Fruit fly (Drosophila melanogaster): Measurements from ENCODE around the gene CG7970.

Gene CG7970

DNA sequence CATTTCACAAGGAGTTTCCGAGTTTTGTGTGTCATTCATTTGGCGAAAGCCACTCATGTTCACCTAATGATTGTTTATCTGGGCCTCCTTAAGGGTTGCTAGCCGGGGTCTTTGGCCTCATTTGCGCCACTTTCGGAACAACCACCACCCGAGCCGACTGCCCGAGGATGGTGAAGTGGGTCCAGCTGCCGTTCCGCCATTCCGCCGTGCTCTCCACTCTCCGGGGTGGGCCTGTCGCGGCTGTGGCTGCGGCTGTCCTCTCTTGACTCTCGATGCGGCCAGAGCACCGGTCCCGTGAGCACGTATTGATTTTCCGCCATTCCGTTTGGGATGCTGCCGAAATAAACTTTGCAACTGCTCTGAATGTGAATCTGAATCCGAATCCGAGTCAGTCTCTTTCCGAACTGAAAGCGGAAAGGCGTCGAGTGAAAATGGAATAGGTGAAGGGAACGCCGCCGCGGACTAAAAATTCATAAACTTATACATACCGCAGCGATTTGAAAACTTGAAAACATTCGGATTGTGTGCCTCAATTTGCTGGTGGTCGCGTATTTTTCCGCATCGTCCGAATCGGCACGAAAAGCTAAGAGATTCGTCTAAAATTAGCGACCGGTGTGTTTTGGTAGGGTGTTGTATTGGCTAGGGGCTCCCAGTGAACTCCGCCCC, 3.7 kb upstream of the CG7970 start, which contains the start of gene CG13920:
TSS of gene CG13920 (plus strand) at position 255 of the 666 bp plus-strand sequence.
- TF ChIP-seq kay (GFP tag; ENCODE audit: borderline replicate concordance) (no peak), cnc (optimal IDR thresholded peaks at IDR 0.05) (no peak), CG7101 (tag; optimal IDR thresholded peaks at IDR 0.05) (no peak), CG14711 (tag; optimal IDR thresholded peaks at IDR 0.05) (no peak), CG11617 (GFP tag; optimal IDR thresholded peaks at IDR 0.05) (no peak), Clk (GFP tag; optimal IDR thresholded peaks at IDR 0.05) (no peak), ovo (GFP tag; optimal IDR thresholded peaks at IDR 0.05) (no peak)

DNA sequence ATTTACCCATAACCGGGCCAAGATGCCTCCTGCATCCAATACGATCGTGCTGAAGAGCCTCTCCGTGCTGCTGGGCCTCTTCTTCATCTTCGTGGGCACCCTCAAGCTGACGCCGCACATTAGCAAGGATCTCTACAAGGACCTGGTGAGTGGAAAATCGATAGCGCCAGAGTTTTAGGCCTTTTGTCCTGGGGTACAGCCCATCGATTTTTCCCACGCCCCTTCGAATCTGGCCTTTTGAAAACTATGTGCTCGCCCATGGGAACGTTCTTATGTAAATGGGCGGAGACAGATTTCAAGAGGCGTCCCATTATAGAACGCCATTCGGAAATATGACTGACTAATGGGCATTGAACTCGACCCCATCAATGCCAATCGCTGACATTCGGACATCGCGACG, 3.2 kb upstream of the CG7970 start:
- TF ChIP-seq kay (GFP tag; ENCODE audit: borderline replicate concordance) = no peak
- no peak for TF ChIP-seq CG5204 (GFP tag; optimal IDR thresholded peaks at IDR 0.05)
- TF ChIP-seq CG7101 (tag; optimal IDR thresholded peaks at IDR 0.05) = no peak
- no peak for TF ChIP-seq bab1 (GFP tag; optimal IDR thresholded peaks at IDR 0.05)
- no peak for TF ChIP-seq ovo (GFP tag; optimal IDR thresholded peaks at IDR 0.05)
- TF ChIP-seq cnc (optimal IDR thresholded peaks at IDR 0.05) = no peak
- no peak for TF ChIP-seq Mnt (GFP tag; optimal IDR thresholded peaks at IDR 0.05)
- TF ChIP-seq Hr96 (GFP tag; optimal IDR thresholded peaks at IDR 0.05) = no peak
- no peak for TF ChIP-seq Clk (GFP tag; optimal IDR thresholded peaks at IDR 0.05)
- no peak for TF ChIP-seq CG7045 (GFP tag; optimal IDR thresholded peaks at IDR 0.05)

DNA sequence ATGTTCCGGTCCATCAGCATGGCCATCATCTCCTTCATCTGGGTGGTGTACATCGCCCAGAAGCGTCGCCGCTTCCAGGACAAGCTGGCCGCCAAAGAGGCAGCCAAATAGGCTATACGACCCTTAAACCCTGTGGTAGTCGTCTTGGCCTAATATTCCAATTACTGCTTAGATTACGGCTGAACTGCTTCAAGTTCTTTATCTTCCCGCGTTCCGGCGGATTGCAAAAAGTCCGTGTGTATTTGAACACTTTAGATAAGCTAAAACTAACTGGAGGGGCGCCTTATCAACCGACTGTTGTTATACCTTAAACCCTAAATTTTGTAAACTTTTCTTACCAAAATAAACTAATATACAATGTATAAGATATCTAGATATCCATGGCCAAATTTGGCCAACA, 1.2 kb downstream of the CG7970 start:
- no peak for TF ChIP-seq Crg-1 (GFP tag; optimal IDR thresholded peaks at IDR 0.05)
- no peak for TF ChIP-seq ovo (GFP tag; optimal IDR thresholded peaks at IDR 0.05)
- peak; percentile 30 for TF ChIP-seq cic (GFP tag; optimal IDR thresholded peaks at IDR 0.05)
- no peak for TF ChIP-seq CG7101 (tag; optimal IDR thresholded peaks at IDR 0.05)
- no peak for TF ChIP-seq CG5204 (GFP tag; optimal IDR thresholded peaks at IDR 0.05)

DNA sequence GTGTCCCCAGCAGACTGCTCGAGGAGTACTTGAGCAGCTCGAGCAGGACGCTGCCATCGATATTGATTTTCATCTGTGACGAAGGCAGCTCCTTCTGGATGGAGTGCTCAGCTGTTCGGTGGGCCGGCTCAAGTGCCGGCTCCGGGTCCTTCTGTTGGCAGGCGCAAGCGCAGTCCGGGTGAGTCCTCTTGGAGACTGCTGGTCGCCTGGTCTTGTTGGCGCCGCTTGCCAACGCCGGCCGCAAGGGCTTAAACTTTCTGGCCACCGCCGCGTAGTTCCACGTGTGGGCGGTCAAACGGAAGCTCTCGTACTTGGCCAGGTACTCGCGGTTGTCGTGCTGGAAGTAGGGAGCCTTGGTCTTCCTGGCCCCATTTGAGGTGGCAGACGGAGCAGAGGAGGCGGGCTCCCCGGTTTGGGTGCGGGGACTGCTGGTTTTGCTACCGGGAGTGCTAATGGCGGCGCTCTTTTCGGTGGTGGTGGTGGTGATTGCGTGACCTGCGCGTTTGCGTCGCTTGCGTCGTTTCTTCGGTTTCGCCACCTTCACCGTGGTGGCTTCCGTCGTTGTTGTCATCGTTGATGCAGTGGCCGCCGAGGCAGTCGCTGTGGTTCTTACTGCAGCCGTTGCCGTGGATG, 9.3 kb downstream of the CG7970 start:
- TF ChIP-seq toe (GFP tag; optimal IDR thresholded peaks at IDR 0.05) (no peak), cnc (optimal IDR thresholded peaks at IDR 0.05) (no peak), Crg-1 (GFP tag; optimal IDR thresholded peaks at IDR 0.05) (no peak), Mnt (GFP tag; optimal IDR thresholded peaks at IDR 0.05) (peak; percentile 54), CG7101 (tag; optimal IDR thresholded peaks at IDR 0.05) (no peak), CG5204 (GFP tag; optimal IDR thresholded peaks at IDR 0.05) (no peak), kay (GFP tag; ENCODE audit: borderline replicate concordance) (no peak), cic (GFP tag; optimal IDR thresholded peaks at IDR 0.05) (peak; percentile 12)

DNA sequence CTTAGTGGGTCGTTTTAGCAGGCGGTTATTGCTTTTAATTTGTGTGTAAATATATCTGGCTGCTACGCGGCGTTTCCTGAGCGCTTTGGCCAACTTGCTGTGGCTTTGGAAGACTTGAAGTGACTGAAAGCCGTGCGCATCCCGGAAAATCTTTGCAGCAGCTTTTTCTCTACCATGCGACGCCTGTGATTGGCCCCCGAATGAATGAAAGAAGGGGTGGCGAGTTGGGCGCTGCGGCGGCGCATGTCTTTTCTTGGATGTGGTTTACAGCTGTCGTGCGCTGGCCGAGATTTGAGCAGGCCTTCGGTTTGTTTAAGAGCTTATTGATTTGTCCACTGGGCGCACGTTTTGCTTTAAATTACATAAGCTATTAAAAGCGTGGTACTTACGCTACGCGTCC, 11.0 kb downstream of the CG7970 start:
- no peak for TF ChIP-seq Hr96 (GFP tag; optimal IDR thresholded peaks at IDR 0.05)
- no peak for TF ChIP-seq CG7101 (tag; optimal IDR thresholded peaks at IDR 0.05)
- TF ChIP-seq CG12768 (GFP tag; optimal IDR thresholded peaks at IDR 0.05) = no peak
- TF ChIP-seq CG5204 (GFP tag; optimal IDR thresholded peaks at IDR 0.05) = no peak
- TF ChIP-seq tj (GFP tag; optimal IDR thresholded peaks at IDR 0.05) = no peak
- TF ChIP-seq kay (GFP tag; ENCODE audit: borderline replicate concordance) = no peak

DNA sequence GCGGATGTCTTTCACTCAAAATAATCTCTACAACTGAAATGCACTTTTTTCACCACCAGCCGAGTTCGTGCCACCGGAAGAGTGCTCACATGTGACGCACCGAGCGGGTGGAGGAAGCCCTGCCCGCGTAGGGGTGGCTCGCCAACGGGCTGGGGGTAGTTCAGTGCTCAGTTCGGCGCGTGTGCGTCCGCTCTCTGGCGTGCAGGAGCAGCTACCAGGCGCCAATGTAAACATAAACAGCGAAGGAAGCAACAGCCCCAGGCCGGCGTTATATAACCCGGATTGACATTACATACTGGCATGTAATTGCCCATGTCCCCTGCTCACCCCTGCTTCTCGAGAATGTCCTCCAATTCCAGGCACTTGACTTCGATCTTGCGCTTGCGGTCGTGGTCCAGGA, 11.7 kb downstream of the CG7970 start:
- no peak for TF ChIP-seq bab1 (GFP tag; optimal IDR thresholded peaks at IDR 0.05)
- TF ChIP-seq Hr96 (GFP tag; optimal IDR thresholded peaks at IDR 0.05) = no peak
- TF ChIP-seq CG11617 (GFP tag; optimal IDR thresholded peaks at IDR 0.05) = no peak
- TF ChIP-seq toe (GFP tag; optimal IDR thresholded peaks at IDR 0.05) = no peak
- no peak for TF ChIP-seq CG14711 (tag; optimal IDR thresholded peaks at IDR 0.05)
- no peak for TF ChIP-seq Clk (GFP tag; optimal IDR thresholded peaks at IDR 0.05)
- TF ChIP-seq CG7045 (GFP tag; optimal IDR thresholded peaks at IDR 0.05) = no peak
- no peak for TF ChIP-seq Crg-1 (GFP tag; optimal IDR thresholded peaks at IDR 0.05)
- no peak for TF ChIP-seq CG33017 (tag; optimal IDR thresholded peaks at IDR 0.05)

DNA sequence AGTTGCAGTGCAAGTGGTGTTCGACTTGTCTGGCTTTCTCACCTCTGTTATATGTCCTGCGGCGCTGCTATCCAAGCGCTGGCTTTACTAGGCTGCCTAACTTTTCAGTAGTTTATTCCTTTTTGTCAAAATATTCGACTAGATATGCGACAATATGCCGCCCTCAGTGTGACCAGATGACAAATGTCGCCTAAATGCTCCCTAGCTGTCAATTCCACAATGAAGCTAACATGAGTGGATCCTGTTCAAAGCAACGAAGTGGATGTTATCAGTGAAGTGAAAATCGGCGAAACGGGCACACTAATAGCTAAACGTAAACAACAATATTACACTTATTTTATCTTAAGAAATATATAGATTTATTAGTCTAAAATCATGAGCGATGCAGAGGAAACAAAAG, 12.3 kb downstream of the CG7970 start, which contains the start of the genes Srrm234 and CG7974:
TSS of gene Srrm234 (minus strand) at position 189 of the 400 bp plus-strand sequence.
TSS of gene CG7974 (plus strand) at position 263 of the 400 bp plus-strand sequence.
- TF ChIP-seq cic (GFP tag; optimal IDR thresholded peaks at IDR 0.05) (no peak), Clk (GFP tag; optimal IDR thresholded peaks at IDR 0.05) (no peak), kay (GFP tag; ENCODE audit: borderline replicate concordance) (no peak), tj (GFP tag; optimal IDR thresholded peaks at IDR 0.05) (no peak), Mnt (GFP tag; optimal IDR thresholded peaks at IDR 0.05) (peak; percentile 44), CG33017 (tag; optimal IDR thresholded peaks at IDR 0.05) (no peak), CG5204 (GFP tag; optimal IDR thresholded peaks at IDR 0.05) (no peak), CG14711 (tag; optimal IDR thresholded peaks at IDR 0.05) (peak; percentile 1), bab1 (GFP tag; optimal IDR thresholded peaks at IDR 0.05) (peak; percentile 45), Hr96 (GFP tag; optimal IDR thresholded peaks at IDR 0.05) (no peak)

DNA sequence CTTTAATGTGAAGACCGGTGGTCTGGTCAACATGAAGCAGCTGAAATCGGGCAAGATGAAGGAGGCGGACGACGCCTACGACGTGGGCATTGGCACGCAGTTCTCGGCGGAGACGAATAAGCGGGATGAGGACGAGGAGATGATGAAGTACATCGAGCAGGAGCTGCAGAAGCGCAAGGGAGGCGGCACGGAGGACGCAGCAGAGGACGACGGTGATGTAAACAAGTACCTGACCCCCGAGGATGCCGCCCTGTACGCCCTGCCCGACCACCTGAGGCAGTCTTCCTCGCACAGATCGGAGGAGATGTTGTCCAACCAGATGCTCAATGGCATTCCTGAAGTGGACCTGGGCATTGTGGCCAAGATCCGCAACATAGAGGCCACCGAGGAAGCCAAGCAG, 13.0 kb downstream of the CG7970 start:
- TF ChIP-seq tj (GFP tag; optimal IDR thresholded peaks at IDR 0.05) (no peak), CG1620 (GFP tag; optimal IDR thresholded peaks at IDR 0.05) (no peak), cic (GFP tag; optimal IDR thresholded peaks at IDR 0.05) (no peak), Mnt (GFP tag; optimal IDR thresholded peaks at IDR 0.05) (no peak), pad (GFP tag; optimal IDR thresholded peaks at IDR 0.05) (no peak), Hr96 (GFP tag; optimal IDR thresholded peaks at IDR 0.05) (no peak), toe (GFP tag; optimal IDR thresholded peaks at IDR 0.05) (no peak)
